5 fruit fly cellular contexts compared by ENCODE assay signal in genomic region chrX:15712409-15712808, dm6.
TF ChIP-seq lines count a peak whose summit lies in the region.

Gene HUWE1 (plus strand): TSS chrX:15712628.

- no peak for TF ChIP-seq CTCF in whole organism, embryonic (GFP tag; optimal IDR thresholded peaks at IDR 0.05; lab: Kevin White, UChicago)

TF ChIP-seq in whole organism, adult, 20 proteins besides CTCF, POLR2A, EP300 and RAD21 (continues in another document):
- TF ChIP-seq CG11617 (GFP tag; optimal IDR thresholded peaks at IDR 0.05; lab: Kevin White, UChicago) (peak; percentile 60), CG12768 (GFP tag; optimal IDR thresholded peaks at IDR 0.05; lab: Kevin White, UChicago) (no peak), tj (GFP tag; optimal IDR thresholded peaks at IDR 0.05; lab: Kevin White, UChicago) (peak; percentile 13), Clk (GFP tag; optimal IDR thresholded peaks at IDR 0.05; lab: Kevin White, UChicago) (no peak), CG7045 (GFP tag; optimal IDR thresholded peaks at IDR 0.05; lab: Kevin White, UChicago) (no peak), Crg-1 (GFP tag; optimal IDR thresholded peaks at IDR 0.05; lab: Kevin White, UChicago) (no peak), kay (GFP tag; lab: Kevin White, UChicago; ENCODE audit: borderline replicate concordance) (no peak), cnc (optimal IDR thresholded peaks at IDR 0.05; lab: Kevin White, UChicago) (no peak), Mnt (GFP tag; optimal IDR thresholded peaks at IDR 0.05; lab: Kevin White, UChicago) (peak; percentile 73), Hr96 (GFP tag; optimal IDR thresholded peaks at IDR 0.05; lab: Kevin White, UChicago) (no peak), CG14711 (tag; optimal IDR thresholded peaks at IDR 0.05; lab: Kevin White, UChicago) (peak; percentile 22), ovo (GFP tag; optimal IDR thresholded peaks at IDR 0.05; lab: Kevin White, UChicago) (no peak), CG33017 (tag; optimal IDR thresholded peaks at IDR 0.05; lab: Kevin White, UChicago) (no peak), toe (GFP tag; optimal IDR thresholded peaks at IDR 0.05; lab: Kevin White, UChicago) (no peak), CG7101 (tag; optimal IDR thresholded peaks at IDR 0.05; lab: Kevin White, UChicago) (peak; percentile 63), pad (GFP tag; optimal IDR thresholded peaks at IDR 0.05; lab: Kevin White, UChicago) (peak; percentile 36), CG1620 (GFP tag; optimal IDR thresholded peaks at IDR 0.05; lab: Kevin White, UChicago) (peak; percentile 48), bab1 (GFP tag; optimal IDR thresholded peaks at IDR 0.05; lab: Kevin White, UChicago) (peak; percentile 59), cic (GFP tag; optimal IDR thresholded peaks at IDR 0.05; lab: Kevin White, UChicago) (no peak)

TF ChIP-seq in whole organism, embryonic, 481 proteins besides CTCF, POLR2A, EP300 and RAD21 (continues in another document):
- TF ChIP-seq dati (GFP tag; IDR thresholded peaks at IDR 0.05; lab: Robert Waterston, UW) = no peak
- TF ChIP-seq dmrt11E (tag; optimal IDR thresholded peaks at IDR 0.05; lab: Kevin White, UChicago) = no peak
- peak; percentile 49; the same call in 1 of the 3 replicates for TF ChIP-seq CG11560 (tag; IDR thresholded peaks at IDR 0.05; lab: Robert Waterston, UW)
- TF ChIP-seq Xrp1 (GFP tag; IDR thresholded peaks at IDR 0.05; lab: Robert Waterston, UW) = no peak
- TF ChIP-seq CG3163 (GFP tag; optimal IDR thresholded peaks at IDR 0.05; lab: Kevin White, UChicago) = peak; percentile 33
- peak; percentile 88; the same call in 3 of the 4 replicates for TF ChIP-seq chinmo (GFP tag; IDR thresholded peaks at IDR 0.05; lab: Robert Waterston, UW; ENCODE audit: partially characterized antibody)
- no peak for TF ChIP-seq Gug (GFP tag; IDR thresholded peaks at IDR 0.05; lab: Robert Waterston, UW)
- TF ChIP-seq D19A (tag; optimal IDR thresholded peaks at IDR 0.05; lab: Kevin White, UChicago) = no peak
- TF ChIP-seq salm (tag; optimal IDR thresholded peaks at IDR 0.05; lab: Kevin White, UChicago) = peak; percentile 2
- TF ChIP-seq pzg (GFP tag; optimal IDR thresholded peaks at IDR 0.05; lab: Kevin White, UChicago) = peak; percentile 92
- no peak for TF ChIP-seq CG10979 (tag; optimal IDR thresholded peaks at IDR 0.05; lab: Kevin White, UChicago)
- no peak for TF ChIP-seq CG12155 (GFP tag; optimal IDR thresholded peaks at IDR 0.05; lab: Kevin White, UChicago)
- TF ChIP-seq trem (tag; optimal IDR thresholded peaks at IDR 0.05; lab: Kevin White, UChicago) = peak; percentile 57
- TF ChIP-seq rib (GFP tag; IDR thresholded peaks at IDR 0.05; lab: Robert Waterston, UW) = no peak
- TF ChIP-seq dm (GFP tag; optimal IDR thresholded peaks at IDR 0.05; lab: Kevin White, UChicago) = peak; percentile 63
- no peak for TF ChIP-seq Eip74EF (GFP tag; optimal IDR thresholded peaks at IDR 0.05; lab: Kevin White, UChicago)
- peak; percentile 64 for TF ChIP-seq tna (GFP tag; IDR thresholded peaks at IDR 0.05; lab: Robert Waterston, UW; ENCODE audit: partially characterized antibody)
- peak; percentile 53; the same call in 1 of the 2 replicates for TF ChIP-seq CG2129 (GFP tag; IDR thresholded peaks at IDR 0.05; lab: Robert Waterston, UW; ENCODE audit: partially characterized antibody)

TF ChIP-seq in whole organism, prepupa, 60 proteins besides CTCF, POLR2A, EP300 and RAD21:
- TF ChIP-seq CG6854 (GFP tag; optimal IDR thresholded peaks at IDR 0.05; lab: Kevin White, UChicago) (peak; percentile 47), dsx (GFP tag; optimal IDR thresholded peaks at IDR 0.05; lab: Kevin White, UChicago; ENCODE audit: poor library complexity, severe bottlenecking) (peak; percentile 25), CG8319 (GFP tag; optimal IDR thresholded peaks at IDR 0.05; lab: Kevin White, UChicago) (no peak), Sox14 (GFP tag; optimal IDR thresholded peaks at IDR 0.05; lab: Kevin White, UChicago) (peak; percentile 17), Hr38 (GFP tag; optimal IDR thresholded peaks at IDR 0.05; lab: Kevin White, UChicago) (no peak), Sox102F (GFP tag; optimal IDR thresholded peaks at IDR 0.05; lab: Kevin White, UChicago) (no peak), CG15336 (GFP tag; IDR thresholded peaks at IDR 0.05; lab: Robert Waterston, UW) (0 out of 2 replicates have a peak, but pooled peaks have one; percentile 14), esn (GFP tag; optimal IDR thresholded peaks at IDR 0.05; lab: Kevin White, UChicago) (peak; percentile 10)
TF ChIP-seq in whole organism, prepupa: peak in this region for 5.

TF ChIP-seq in whole organism, pupa, 21 proteins besides CTCF, POLR2A, EP300 and RAD21:
- TF ChIP-seq CG8159 (tag; optimal IDR thresholded peaks at IDR 0.05; lab: Kevin White, UChicago) = no peak
- TF ChIP-seq CG15710 (tag; optimal IDR thresholded peaks at IDR 0.05; lab: Kevin White, UChicago) = peak; percentile 1

TF ChIP-seq in whole organism, wandering third instar larva, 38 proteins besides CTCF, POLR2A, EP300 and RAD21:
- TF ChIP-seq Rel (GFP tag; optimal IDR thresholded peaks at IDR 0.05; lab: Kevin White, UChicago) = no peak
- peak; percentile 27 for TF ChIP-seq Rel (tag; optimal IDR thresholded peaks at IDR 0.05; lab: Kevin White, UChicago)
- TF ChIP-seq Sp1 (GFP tag; optimal IDR thresholded peaks at IDR 0.05; lab: Kevin White, UChicago) = peak; percentile 19
- no peak for TF ChIP-seq Vsx2 (GFP tag; optimal IDR thresholded peaks at IDR 0.05; lab: Kevin White, UChicago; ENCODE audit: partially characterized antibody)
- no peak for TF ChIP-seq Dfd (GFP tag; optimal IDR thresholded peaks at IDR 0.05; lab: Kevin White, UChicago)
- TF ChIP-seq jim (GFP tag; optimal IDR thresholded peaks at IDR 0.05; lab: Kevin White, UChicago) = no peak
- TF ChIP-seq psq (GFP tag; optimal IDR thresholded peaks at IDR 0.05; lab: Kevin White, UChicago) = no peak
